Worm (Caenorhabditis elegans): ENCODE data around the gene W09H1.1.

W09H1.1 gene

DNA sequence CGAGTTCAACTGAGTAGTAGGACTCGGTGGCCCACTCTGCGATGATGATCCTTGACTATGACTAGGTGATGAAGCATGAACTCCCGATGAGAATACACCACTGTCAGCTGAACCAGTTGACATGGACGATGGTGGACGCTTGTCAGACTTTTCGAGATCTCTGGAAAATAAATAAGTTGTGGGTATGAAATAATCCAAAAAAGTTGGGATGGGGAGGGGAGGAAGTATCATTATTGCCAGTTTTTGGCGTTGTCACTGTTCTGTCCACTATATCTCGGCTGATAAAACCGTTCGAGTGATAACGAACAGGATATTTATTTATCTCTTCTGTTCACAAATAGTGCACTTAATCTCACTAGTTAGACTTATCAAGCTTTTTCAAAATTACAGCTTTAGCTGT lies 17.3 kb downstream of the W09H1.1 start:
- TF ChIP-seq unc-130 (tag; optimal IDR thresholded peaks at IDR 0.05) (no peak), jun-1 (tag; optimal IDR thresholded peaks at IDR 0.05) (no peak), hlh-4 (tag; optimal IDR thresholded peaks at IDR 0.05) (no peak), lir-3 (tag; optimal IDR thresholded peaks at IDR 0.05; ENCODE audit: poor library complexity) (no peak), nhr-77 (tag; optimal IDR thresholded peaks at IDR 0.05) (no peak), mep-1 (tag; optimal IDR thresholded peaks at IDR 0.05) (no peak), fos-1 (tag; optimal IDR thresholded peaks at IDR 0.05) (no peak), Y116A8C.19 (tag; optimal IDR thresholded peaks at IDR 0.05; ENCODE audit: borderline replicate concordance) (no peak), aha-1 (tag; optimal IDR thresholded peaks at IDR 0.05) (no peak), irx-1 (tag; optimal IDR thresholded peaks at IDR 0.05) (no peak), efl-1 (optimal IDR thresholded peaks at IDR 0.05) (no peak), efl-1 (GFP tag; optimal IDR thresholded peaks at IDR 0.05 in 1 of 2) (no peak), unc-86 (tag; optimal IDR thresholded peaks at IDR 0.05) (no peak), nhr-28 (tag; optimal IDR thresholded peaks at IDR 0.05) (no peak), unc-98 (GFP tag; IDR thresholded peaks at IDR 0.05) (no peak), lin-35 (GFP tag; optimal IDR thresholded peaks at IDR 0.05) (no peak), ceh-8 (GFP tag; optimal IDR thresholded peaks at IDR 0.05) (no peak), isw-1 (GFP tag; IDR thresholded peaks at IDR 0.05) (no peak), lin-13 (GFP tag; optimal IDR thresholded peaks at IDR 0.05) (no peak), mdl-1 (tag; optimal IDR thresholded peaks at IDR 0.05) (no peak), nhr-90 (tag; optimal IDR thresholded peaks at IDR 0.05; ENCODE audit: poor library complexity) (no peak)

DNA sequence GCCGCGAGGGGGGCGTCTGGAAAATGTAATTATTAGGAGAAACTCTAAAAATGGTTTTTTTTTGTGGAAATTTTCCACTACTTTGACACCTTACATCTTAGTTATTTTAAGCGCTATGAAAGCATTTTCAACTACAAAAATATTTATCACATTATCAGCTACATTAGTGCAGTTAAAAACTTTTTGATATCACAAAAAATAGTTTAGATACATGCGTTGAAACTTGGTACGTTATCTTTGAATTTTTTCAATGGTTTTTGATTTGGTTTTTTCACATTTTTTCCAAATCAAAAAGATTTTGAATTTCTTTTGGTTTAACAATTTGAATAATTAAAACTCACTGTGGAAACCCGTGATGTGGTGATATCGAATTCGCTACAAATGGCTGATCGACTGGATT lies 18.4 kb downstream of the W09H1.1 start:
- no peak for TF ChIP-seq C16A3.4 (tag; optimal IDR thresholded peaks at IDR 0.05)
- no peak for TF ChIP-seq aha-1 (tag; optimal IDR thresholded peaks at IDR 0.05)
- TF ChIP-seq tlp-1 (tag; optimal IDR thresholded peaks at IDR 0.05) = no peak
- TF ChIP-seq unc-130 (tag; optimal IDR thresholded peaks at IDR 0.05) = no peak
- no peak for TF ChIP-seq vab-15 (tag; optimal IDR thresholded peaks at IDR 0.05)
- no peak for TF ChIP-seq jun-1 (tag; optimal IDR thresholded peaks at IDR 0.05)
- no peak for TF ChIP-seq nhr-237 (tag; optimal IDR thresholded peaks at IDR 0.05)
- no peak for TF ChIP-seq nhr-11 (tag; optimal IDR thresholded peaks at IDR 0.05)
- TF ChIP-seq ztf-4 (tag; optimal IDR thresholded peaks at IDR 0.05) = no peak
- TF ChIP-seq pax-3 (tag; optimal IDR thresholded peaks at IDR 0.05) = no peak
- TF ChIP-seq ces-1 (GFP tag; optimal IDR thresholded peaks at IDR 0.05) = no peak
- no peak for TF ChIP-seq hlh-17 (GFP tag; optimal IDR thresholded peaks at IDR 0.05; ENCODE audit: borderline replicate concordance)
- TF ChIP-seq unc-98 (GFP tag; IDR thresholded peaks at IDR 0.05) = no peak
- no peak for TF ChIP-seq dpl-1 (GFP tag; optimal IDR thresholded peaks at IDR 0.05)
- no peak for TF ChIP-seq nhr-47 (tag; optimal IDR thresholded peaks at IDR 0.05)
- TF ChIP-seq nhr-12 (tag; optimal IDR thresholded peaks at IDR 0.05) = no peak
- TF ChIP-seq F16B12.6 (tag; optimal IDR thresholded peaks at IDR 0.05) = no peak
- TF ChIP-seq zip-4 (GFP tag; optimal IDR thresholded peaks at IDR 0.05) = no peak
- no peak for TF ChIP-seq grh-1 (GFP tag; IDR thresholded peaks at IDR 0.05)

DNA sequence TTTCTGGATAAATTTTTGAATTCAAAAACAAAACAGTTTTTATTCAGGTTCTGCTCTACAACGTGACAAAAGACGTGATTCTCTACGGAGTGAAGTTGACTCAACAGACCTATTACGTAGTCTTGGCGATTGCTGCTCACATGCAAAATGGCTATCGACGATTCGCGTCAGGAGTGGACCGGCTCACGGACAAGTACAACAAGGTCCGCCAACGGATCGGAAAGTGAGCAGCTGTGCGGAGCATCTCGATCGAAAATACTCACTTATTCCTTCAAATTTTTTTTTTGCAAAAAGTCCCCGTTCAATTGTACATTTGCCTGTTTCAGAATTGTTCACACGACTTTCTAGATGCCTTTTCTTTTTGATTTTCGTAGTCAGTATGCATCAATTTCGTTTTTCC lies 21.5 kb downstream of the W09H1.1 start:
- TF ChIP-seq efl-1 (optimal IDR thresholded peaks at IDR 0.05) (no peak), efl-1 (GFP tag; optimal IDR thresholded peaks at IDR 0.05 in 1 of 2) (peak in 1 of 2 experiments; percentile 91), ceh-63 (GFP tag; optimal IDR thresholded peaks at IDR 0.05) (no peak)

DNA sequence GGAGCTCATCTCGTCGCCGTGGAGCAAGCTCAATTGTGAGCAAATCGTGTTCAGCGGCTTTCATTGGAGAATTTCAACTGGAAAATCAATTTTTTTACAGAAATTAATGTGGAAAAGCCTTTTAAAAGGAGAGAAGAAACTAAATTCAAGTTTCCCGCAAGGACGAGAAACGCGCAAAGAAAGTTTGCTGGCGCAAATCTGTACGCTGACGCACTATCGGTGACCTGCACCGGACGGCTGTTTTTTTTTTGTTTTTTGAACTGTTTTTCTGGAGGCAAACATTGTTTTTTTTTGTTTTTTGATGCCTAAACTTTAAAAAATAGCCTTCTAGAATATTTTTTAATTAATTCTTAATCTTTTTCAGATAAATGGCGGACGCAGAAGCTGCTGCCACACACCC lies 24.4 kb downstream of the W09H1.1 start, which contains the start of the genes hpr-17 and F32A11.1:
hpr-17 (minus strand) TSS at position 77 of the 400 bp plus-strand sequence.
F32A11.1 (plus strand) TSS at position 359 of the 400 bp plus-strand sequence.
- peak; percentile 79 for TF ChIP-seq jun-1 (tag; optimal IDR thresholded peaks at IDR 0.05)
- TF ChIP-seq mep-1 (tag; optimal IDR thresholded peaks at IDR 0.05) = peak; percentile 95
- peak; percentile 3 for TF ChIP-seq ama-1 (optimal IDR thresholded peaks at IDR 0.05)
- peak; percentile 51 for TF ChIP-seq ceh-90 (tag; optimal IDR thresholded peaks at IDR 0.05)
- peak in 1 of 2 experiments; percentile 74 for TF ChIP-seq mdl-1 (tag; optimal IDR thresholded peaks at IDR 0.05)
- TF ChIP-seq nhr-12 (tag; optimal IDR thresholded peaks at IDR 0.05) = no peak
- TF ChIP-seq ceh-8 (GFP tag; optimal IDR thresholded peaks at IDR 0.05) = peak; percentile 75
- peak; percentile 36; the same call in 1 of the 2 replicates for TF ChIP-seq ceh-88 (GFP tag; IDR thresholded peaks at IDR 0.05)
- no peak for TF ChIP-seq unc-30 (tag; optimal IDR thresholded peaks at IDR 0.05)
- TF ChIP-seq hlh-17 (GFP tag; optimal IDR thresholded peaks at IDR 0.05; ENCODE audit: borderline replicate concordance) = no peak
- TF ChIP-seq C34B4.2 (tag; optimal IDR thresholded peaks at IDR 0.05) = no peak
- no peak for TF ChIP-seq ceh-63 (GFP tag; optimal IDR thresholded peaks at IDR 0.05)
- TF ChIP-seq ztf-11 (tag; optimal IDR thresholded peaks at IDR 0.05) = peak in 1 of 2 experiments; percentile 53
- peak; percentile 54 for TF ChIP-seq blmp-1 (tag; optimal IDR thresholded peaks at IDR 0.05)
- TF ChIP-seq lin-39 (tag; optimal IDR thresholded peaks at IDR 0.05) = peak; percentile 83
- no peak for TF ChIP-seq nhr-84 (tag; optimal IDR thresholded peaks at IDR 0.05)
- peak; percentile 90 for TF ChIP-seq nhr-85 (tag)
- peak; percentile 66 for TF ChIP-seq sup-37 (GFP tag; optimal IDR thresholded peaks at IDR 0.05)
- no peak for TF ChIP-seq hlh-4 (tag; optimal IDR thresholded peaks at IDR 0.05)
- peak; percentile 74 for TF ChIP-seq F16B12.6 (tag; optimal IDR thresholded peaks at IDR 0.05)
- peak; percentile 78 for TF ChIP-seq fos-1 (tag; optimal IDR thresholded peaks at IDR 0.05)
- no peak for TF ChIP-seq nhr-76 (tag; optimal IDR thresholded peaks at IDR 0.05)
